Worm (Caenorhabditis elegans) whole organism, L3 larva: ENCODE data around the gene srx-32.

Experiments
- egl-27 ChIP-seq: sonication (generic microtip); optimal IDR thresholded peaks from 4 replicates; lab custom pipeline; 2017; ENCODE audit warnings: missing biosample characterization, missing genetic modification reagents, missing genetic modification characterization
- lin-15B ChIP-seq: fragments of 150-350 bp; optimal IDR thresholded peaks from 2 replicates; lab custom pipeline; 2014; ENCODE audit warnings: missing biosample characterization, missing genetic modification characterization
- pha-4 ChIP-seq: fragments of 150-350 bp; optimal IDR thresholded peaks from 2 replicates; lab custom pipeline; 2014; ENCODE audit warnings: missing biosample characterization, missing genetic modification reagents, missing genetic modification characterization
- sea-2 ChIP-seq: fragments of 150-350 bp; sonication (generic microtip); optimal IDR thresholded peaks from 4 replicates; lab custom pipeline; 2014; ENCODE audit warnings: missing biosample characterization, missing genetic modification reagents, missing genetic modification characterization
- unc-62 ChIP-seq: fragments of 150-350 bp; sonication (generic microtip); optimal IDR thresholded peaks from 4 replicates; lab custom pipeline; 2014; ENCODE audit warnings: missing biosample characterization, missing genetic modification reagents, missing genetic modification characterization
- zag-1 ChIP-seq: fragments of 150-350 bp; optimal IDR thresholded peaks from 2 replicates; lab custom pipeline; 2014; ENCODE audit warnings: missing biosample characterization, missing genetic modification characterization

- TF ChIP-seq sea-2 (GFP tag; lab: Kevin White, UChicago) (no peak), lin-15B (tag; lab: Kevin White, UChicago) (no peak), pha-4 (tag; lab: Kevin White, UChicago) (no peak), zag-1 (tag; lab: Kevin White, UChicago) (no peak), egl-27 (tag; lab: Kevin White, UChicago) (no peak), unc-62 (no peak)
Measured at ce11 chrV:810281-810862, 10.2 kb downstream of the srx-32 start, which contains the start of gene R13D11.4.
